Fruit fly (Drosophila melanogaster) whole organism, embryonic: ENCODE data around the gene Helz.
A peak's percentile ranks its signal among the peaks of the same experiment; 100 is the strongest.

Experiments used
- Atf6 ChIP-seq: fragments of 200-800 bp; sonication (Bioruptor generic); IDR thresholded peaks from 2 replicates; pipeline ENCODE4 v1.3.6; 2022; ENCODE audit warnings: missing biosample characterization, missing genetic modification characterization
- C15 ChIP-seq: fragments of 200-800 bp; sonication (Bioruptor generic); IDR thresholded peaks from 3 replicates; pipeline ENCODE4 v1.3.6; 2022; ENCODE audit warnings: missing biosample characterization, missing genetic modification characterization
- CG10543 ChIP-seq: fragments of 200-800 bp; sonication (Bioruptor generic); optimal IDR thresholded peaks from 3 replicates; lab custom pipeline; 2017; ENCODE audit warnings: missing biosample characterization, mild to moderate bottlenecking, missing genetic modification characterization, moderate library complexity
- CG10565 ChIP-seq: fragments of 200-800 bp; sonication (Bioruptor generic); optimal IDR thresholded peaks from 3 replicates; lab custom pipeline; 2016; ENCODE audit warnings: missing biosample characterization, mild to moderate bottlenecking, missing genetic modification characterization
- CG11560 ChIP-seq: fragments of 200-800 bp; sonication (Bioruptor generic); IDR thresholded peaks from 3 replicates; pipeline ENCODE4 v1.3.6; 2022; ENCODE audit warnings: missing biosample characterization, missing genetic modification characterization
- CG11695 ChIP-seq: fragments of 200-800 bp; sonication (Bioruptor generic); IDR thresholded peaks from 3 replicates; pipeline ENCODE4 v1.3.6; 2022; ENCODE audit warnings: missing biosample characterization, missing genetic modification characterization
- CG1233 ChIP-seq: fragments of 200-800 bp; sonication (Bioruptor generic); optimal IDR thresholded peaks from 4 replicates; lab custom pipeline; 2018; ENCODE audit warnings: missing biosample characterization, mild to moderate bottlenecking, missing genetic modification characterization
- CG12769 ChIP-seq: fragments of 200-800 bp; sonication (Bioruptor generic); optimal IDR thresholded peaks from 2 replicates; lab custom pipeline; 2019; ENCODE audit warnings: missing biosample characterization, mild to moderate bottlenecking, missing genetic modification characterization, moderate library complexity
- CG15073 ChIP-seq: fragments of 200-800 bp; sonication (Bioruptor generic); optimal IDR thresholded peaks from 2 replicates; lab custom pipeline; 2016; ENCODE audit warnings: missing biosample characterization, missing genetic modification characterization
- CG15514 ChIP-seq: fragments of 200-800 bp; sonication (Bioruptor generic); optimal IDR thresholded peaks from 3 replicates; lab custom pipeline; 2017; ENCODE audit warnings: missing biosample characterization, missing genetic modification characterization, mild to moderate bottlenecking, moderate library complexity, missing genetic modification reagents
- CG17829 ChIP-seq: fragments of 200-800 bp; optimal IDR thresholded peaks from 2 replicates; lab custom pipeline; 2019; ENCODE audit warnings: missing biosample characterization, mild to moderate bottlenecking, missing genetic modification characterization, moderate library complexity
- CG17912 ChIP-seq: fragments of 200-800 bp; sonication (Bioruptor generic); optimal IDR thresholded peaks from 2 replicates; lab custom pipeline; 2018; ENCODE audit warnings: missing biosample characterization, mild to moderate bottlenecking, missing genetic modification characterization
- CG18599 ChIP-seq: fragments of 200-800 bp; sonication (Bioruptor generic); optimal IDR thresholded peaks from 3 replicates; lab custom pipeline; 2017; ENCODE audit warnings: missing biosample characterization, missing genetic modification characterization, mild to moderate bottlenecking, moderate library complexity, missing genetic modification reagents
- CG2199 ChIP-seq: fragments of 200-800 bp; sonication (Bioruptor generic); IDR thresholded peaks from 3 replicates; pipeline ENCODE4 v1.3.6; 2022; ENCODE audit warnings: missing biosample characterization, missing genetic modification characterization
- CG32532 ChIP-seq: fragments of 200-800 bp; sonication (Bioruptor generic); IDR thresholded peaks from 2 replicates; pipeline ENCODE4 v1.3.6; 2022; ENCODE audit warnings: missing biosample characterization, missing genetic modification characterization
- CG4404 ChIP-seq: fragments of 200-800 bp; sonication (Bioruptor generic); IDR thresholded peaks from 2 replicates; pipeline ENCODE4 v1.3.6; 2022; ENCODE audit warnings: missing biosample characterization, missing genetic modification characterization
- CG4424 ChIP-seq: fragments of 200-800 bp; sonication (Bioruptor generic); optimal IDR thresholded peaks from 3 replicates; lab custom pipeline; 2016; ENCODE audit warnings: missing biosample characterization, missing genetic modification characterization
- CG6175 ChIP-seq: fragments of 200-800 bp; sonication (Bioruptor generic); IDR thresholded peaks from 3 replicates; pipeline ENCODE4 v1.3.6; 2022; ENCODE audit warnings: missing biosample characterization, missing genetic modification characterization
- CG7556 ChIP-seq: fragments of 200-800 bp; sonication (Bioruptor generic); optimal IDR thresholded peaks from 2 replicates; lab custom pipeline; 2017; ENCODE audit warnings: missing biosample characterization, mild to moderate bottlenecking, missing genetic modification characterization
- CG7963 ChIP-seq: fragments of 200-800 bp; sonication (Bioruptor generic); IDR thresholded peaks from 3 replicates; pipeline ENCODE4 v1.3.6; 2022; ENCODE audit warnings: missing biosample characterization, missing genetic modification characterization; ENCODE audit not compliant: partially characterized antibody
- CG7987 ChIP-seq: fragments of 200-800 bp; sonication (Bioruptor generic); optimal IDR thresholded peaks from 2 replicates; lab custom pipeline; 2018; ENCODE audit warnings: missing biosample characterization, mild to moderate bottlenecking, missing genetic modification characterization, moderate library complexity
- CG8281 ChIP-seq: fragments of 200-800 bp; sonication (Bioruptor generic); optimal IDR thresholded peaks from 2 replicates; lab custom pipeline; 2018; ENCODE audit warnings: missing biosample characterization, mild to moderate bottlenecking, missing genetic modification characterization, moderate library complexity
- CG8944 ChIP-seq: fragments of 200-800 bp; sonication (Bioruptor generic); optimal IDR thresholded peaks from 3 replicates; lab custom pipeline; 2016; ENCODE audit warnings: missing biosample characterization, missing genetic modification characterization
- CG9932 ChIP-seq: fragments of 200-800 bp; sonication (Bioruptor generic); IDR thresholded peaks from 2 replicates; pipeline ENCODE4 v1.3.6; 2022; ENCODE audit warnings: missing biosample characterization, missing genetic modification characterization
- CTCF ChIP-seq: fragments of 200-800 bp; sonication (Bioruptor generic); optimal IDR thresholded peaks from 2 replicates; lab custom pipeline; 2017; ENCODE audit warnings: missing biosample characterization, mild to moderate bottlenecking, missing genetic modification characterization, moderate library complexity
- CoRest ChIP-seq: fragments of 200-800 bp; sonication (Bioruptor generic); optimal IDR thresholded peaks from 3 replicates; lab custom pipeline; 2018; ENCODE audit warnings: missing biosample characterization, mild to moderate bottlenecking, missing genetic modification characterization, moderate library complexity
- Deaf1 ChIP-seq: fragments of 200-800 bp; optimal IDR thresholded peaks from 3 replicates; lab custom pipeline; 2019; ENCODE audit warnings: missing biosample characterization, mild to moderate bottlenecking, missing genetic modification characterization, moderate library complexity
- Fer1 ChIP-seq: fragments of 200-800 bp; sonication (Bioruptor generic); optimal IDR thresholded peaks from 2 replicates; lab custom pipeline; 2017; ENCODE audit warnings: missing biosample characterization, mild to moderate bottlenecking, missing genetic modification characterization
- Gsc ChIP-seq: fragments of 200-800 bp; sonication (Bioruptor generic); IDR thresholded peaks from 2 replicates; pipeline ENCODE4 v1.3.6; 2022; ENCODE audit warnings: missing biosample characterization, missing genetic modification characterization
- Med ChIP-seq: fragments of 200-800 bp; sonication (Bioruptor generic); peaks from one replicate; lab custom pipeline; 2016; ENCODE audit warnings: missing biosample characterization, missing genetic modification characterization, mild to moderate bottlenecking, inconsistent platforms, moderate library complexity
- Pdp1 ChIP-seq, 2 experiments: fragments of 200-800 bp; sonication (Bioruptor generic); optimal IDR thresholded peaks; 3 replicates each; lab custom pipeline; 2016; ENCODE audit warnings: missing biosample characterization in 2 of 2, missing genetic modification characterization in 2 of 2, mild to moderate bottlenecking in 1 of 2, moderate library complexity in 1 of 2
- Rfx ChIP-seq: fragments of 200-800 bp; sonication (Bioruptor generic); IDR thresholded peaks from 2 replicates; pipeline ENCODE4 v1.3.6; 2022; ENCODE audit warnings: missing biosample characterization, missing genetic modification characterization
- Spps ChIP-seq: fragments of 200-800 bp; sonication (Bioruptor generic); optimal IDR thresholded peaks from 2 replicates; lab custom pipeline; 2018; ENCODE audit warnings: missing biosample characterization, mild to moderate bottlenecking, missing genetic modification characterization
- Sry-δ ChIP-seq: fragments of 200-800 bp; sonication (Bioruptor generic); optimal IDR thresholded peaks from 2 replicates; lab custom pipeline; 2016; ENCODE audit warnings: missing biosample characterization, missing genetic modification characterization
- abd-A ChIP-seq: fragments of 200-800 bp; sonication (Bioruptor generic); optimal IDR thresholded peaks from 3 replicates; lab custom pipeline; 2019; ENCODE audit warnings: missing biosample characterization, mild to moderate bottlenecking, missing genetic modification characterization, moderate library complexity
- cg ChIP-seq: fragments of 200-800 bp; sonication (Bioruptor generic); optimal IDR thresholded peaks from 3 replicates; lab custom pipeline; 2019; ENCODE audit warnings: missing biosample characterization, mild to moderate bottlenecking, missing genetic modification characterization, moderate library complexity
- chm ChIP-seq: fragments of 200-800 bp; sonication (Bioruptor generic); IDR thresholded peaks from 2 replicates; pipeline ENCODE4 v1.3.6; 2022; ENCODE audit warnings: missing biosample characterization, missing genetic modification characterization
- crol ChIP-seq: fragments of 200-800 bp; sonication (Bioruptor generic); IDR thresholded peaks from 2 replicates; pipeline ENCODE4 v1.3.6; 2022; ENCODE audit warnings: missing biosample characterization, missing genetic modification characterization
- cwo ChIP-seq: fragments of 200-800 bp; sonication (Bioruptor generic); optimal IDR thresholded peaks from 3 replicates; lab custom pipeline; 2017; ENCODE audit warnings: missing biosample characterization, missing genetic modification characterization, mild to moderate bottlenecking, moderate library complexity, missing genetic modification reagents
- inv ChIP-seq: fragments of 200-800 bp; sonication (Bioruptor generic); IDR thresholded peaks from 2 replicates; pipeline ENCODE4 v1.3.6; 2022; ENCODE audit warnings: missing biosample characterization, missing genetic modification characterization; ENCODE audit not compliant: partially characterized antibody
- kni ChIP-seq: fragments of 200-800 bp; sonication (Bioruptor generic); optimal IDR thresholded peaks from 3 replicates; lab custom pipeline; 2017; ENCODE audit warnings: mild to moderate bottlenecking, missing biosample characterization, missing genetic modification reagents, missing genetic modification characterization
- mirr ChIP-seq: fragments of 200-800 bp; sonication (Bioruptor generic); optimal IDR thresholded peaks from 3 replicates; lab custom pipeline; 2018; ENCODE audit warnings: missing biosample characterization, mild to moderate bottlenecking, missing genetic modification characterization
- nau ChIP-seq: fragments of 200-800 bp; sonication (Bioruptor generic); optimal IDR thresholded peaks from 3 replicates; lab custom pipeline; 2017; ENCODE audit warnings: missing biosample characterization, mild to moderate bottlenecking, missing genetic modification characterization, missing genetic modification reagents
- odd ChIP-seq: fragments of 200-800 bp; sonication (Bioruptor generic); optimal IDR thresholded peaks from 2 replicates; lab custom pipeline; 2017; ENCODE audit warnings: missing biosample characterization, mild to moderate bottlenecking, missing genetic modification characterization
- onecut ChIP-seq: fragments of 200-800 bp; sonication (Bioruptor generic); IDR thresholded peaks from 2 replicates; pipeline ENCODE4 v1.3.6; 2022; ENCODE audit warnings: missing biosample characterization, missing genetic modification characterization
- rib ChIP-seq: fragments of 200-800 bp; sonication (Bioruptor generic); IDR thresholded peaks from 2 replicates; pipeline ENCODE4 v1.3.6; 2022; ENCODE audit warnings: missing biosample characterization, missing genetic modification characterization
- sima ChIP-seq: fragments of 200-800 bp; sonication (Bioruptor generic); optimal IDR thresholded peaks from 2 replicates; lab custom pipeline; 2016; ENCODE audit warnings: missing biosample characterization, missing genetic modification characterization
- sob ChIP-seq: fragments of 200-800 bp; sonication (Bioruptor generic); IDR thresholded peaks from 2 replicates; pipeline ENCODE4 v1.3.6; 2022; ENCODE audit warnings: missing biosample characterization, missing genetic modification characterization
- sqz ChIP-seq: fragments of 200-800 bp; sonication (Bioruptor generic); optimal IDR thresholded peaks from 3 replicates; lab custom pipeline; 2018; ENCODE audit warnings: missing biosample characterization, mild to moderate bottlenecking, missing genetic modification characterization
- unc-4 ChIP-seq: fragments of 200-800 bp; sonication (Bioruptor generic); IDR thresholded peaks from 2 replicates; pipeline ENCODE4 v1.3.6; 2022; ENCODE audit warnings: missing biosample characterization, missing genetic modification characterization; ENCODE audit not compliant: partially characterized antibody
- yki ChIP-seq: fragments of >200 bp; optimal IDR thresholded peaks from 3 replicates; lab custom pipeline; 2018

Helz gene

dm6 chr3L:14804724-14805221 lies 15.0 kb downstream of the Helz start, which contains the start of gene CG17839 (continued):
- TF ChIP-seq CG15514 (GFP tag; lab: Kevin White, UChicago) (peak; percentile 43), CG18599 (GFP tag; lab: Kevin White, UChicago) (peak; percentile 26), CG7987 (GFP tag; lab: Kevin White, UChicago) (peak; percentile 38), CG4424 (GFP tag; lab: Kevin White, UChicago) (no peak), Spps (no peak), odd (peak; percentile 33), yki (lab: Kevin White, UChicago) (no peak), CoRest (tag; lab: Kevin White, UChicago) (no peak), Med (GFP tag; lab: Kevin White, UChicago) (no peak), CG10565 (no peak), sima (GFP tag; lab: Kevin White, UChicago) (no peak), CTCF (GFP tag; lab: Kevin White, UChicago) (no peak), CG9932 (GFP tag; lab: Robert Waterston, UW) (peak; percentile 29; the same call in 1 of the 2 replicates), Rfx (GFP tag; lab: Robert Waterston, UW) (peak; percentile 40; the same call in 1 of the 2 replicates), CG11560 (tag; lab: Robert Waterston, UW) (no peak), CG4404 (GFP tag; lab: Robert Waterston, UW) (no peak), Gsc (GFP tag; lab: Robert Waterston, UW) (no peak), CG7963 (GFP tag; lab: Robert Waterston, UW) (no peak), CG2199 (GFP tag; lab: Robert Waterston, UW) (no peak), Deaf1 (tag; lab: Kevin White, UChicago) (peak; percentile 99), mirr (peak; percentile 74), CG6175 (GFP tag; lab: Robert Waterston, UW) (peak; percentile 62; the same call in 2 of the 3 replicates), chm (0 out of 2 replicates have a peak, but pooled peaks have one; percentile 22), CG8281 (no peak), CG7556 (GFP tag; lab: Kevin White, UChicago) (no peak), kni (GFP tag; lab: Kevin White, UChicago) (no peak), cg (GFP tag; lab: Kevin White, UChicago) (no peak), onecut (peak; percentile 26; the same call in 1 of the 2 replicates), CG12769 (peak; percentile 74), Pdp1 (GFP tag; optimal IDR thresholded peaks at IDR 0.05; lab: Kevin White, UChicago) (no peak), nau (GFP tag; lab: Kevin White, UChicago) (no peak), CG8944 (no peak), sob (peak; percentile 48; the same call in 1 of the 2 replicates), CG17912 (GFP tag; lab: Kevin White, UChicago) (no peak), inv (GFP tag; lab: Robert Waterston, UW) (peak; percentile 20; the same call in 1 of the 2 replicates), unc-4 (GFP tag; lab: Robert Waterston, UW) (0 out of 2 replicates have a peak, but pooled peaks have one; percentile 40), CG10543 (GFP tag; lab: Kevin White, UChicago) (peak; percentile 83), rib (GFP tag; lab: Robert Waterston, UW) (peak; percentile 74; the same call in 1 of the 2 replicates), Fer1 (GFP tag; lab: Kevin White, UChicago) (peak; percentile 74), sqz (GFP tag; lab: Kevin White, UChicago) (peak; percentile 88), CG11695 (GFP tag; lab: Robert Waterston, UW) (0 out of 3 replicates have a peak, but pooled peaks have one; percentile 9), abd-A (tag; lab: Kevin White, UChicago) (peak; percentile 60), crol (GFP tag; lab: Robert Waterston, UW) (peak; percentile 92), Sry-δ (GFP tag; lab: Kevin White, UChicago) (no peak), Atf6 (GFP tag; lab: Robert Waterston, UW) (peak; percentile 41), cwo (GFP tag; lab: Kevin White, UChicago) (peak; percentile 28), CG15073 (GFP tag; lab: Kevin White, UChicago) (no peak), C15 (no peak), CG1233 (GFP tag; lab: Kevin White, UChicago) (no peak), CG32532 (GFP tag; lab: Robert Waterston, UW) (no peak), CG17829 (no peak)
